Fruit fly (Drosophila melanogaster): ENCODE results near the gene CG14223.

The CG14223 gene

DNA sequence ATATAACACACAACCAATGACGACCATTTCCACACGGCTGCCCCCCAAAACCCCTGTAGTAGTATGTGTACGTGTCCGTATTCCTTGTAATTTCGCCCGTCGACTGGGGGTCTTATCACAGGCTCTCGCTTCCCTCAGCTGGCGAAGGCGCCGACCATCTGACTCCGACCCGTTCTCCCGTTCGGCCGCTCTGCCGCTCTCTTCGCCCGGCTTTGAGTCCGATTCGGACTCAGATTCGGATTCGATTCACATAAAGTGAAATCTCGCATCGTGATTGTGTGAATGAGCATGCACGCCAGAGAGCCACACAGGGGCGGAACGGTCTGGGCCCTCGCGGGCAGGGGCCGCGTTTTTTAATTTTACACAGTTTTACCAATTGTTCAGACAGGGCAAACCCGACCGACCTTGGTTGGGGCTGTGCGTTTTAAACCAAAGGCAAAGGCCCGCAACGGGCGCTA is 1.9 kb upstream of the CG14223 start (continued):
- TF ChIP-seq shn (GFP tag; optimal IDR thresholded peaks at IDR 0.05) (peak; percentile 45), CG9215 (GFP tag; IDR thresholded peaks at IDR 0.05) (peak; percentile 62), run (tag; optimal IDR thresholded peaks at IDR 0.05) (no peak), CG7928 (GFP tag; optimal IDR thresholded peaks at IDR 0.05) (no peak), Chrac-16 (GFP tag; optimal IDR thresholded peaks at IDR 0.05) (peak; percentile 28), Bgb (GFP tag; IDR thresholded peaks at IDR 0.05; ENCODE audit: partially characterized antibody) (peak; percentile 80), NFAT (GFP tag; IDR thresholded peaks at IDR 0.05) (peak; percentile 85), Scr (GFP tag; IDR thresholded peaks at IDR 0.05; ENCODE audit: partially characterized antibody) (peak; percentile 42; the same call in 1 of the 2 replicates), CG11093 (GFP tag; IDR thresholded peaks at IDR 0.05) (peak; percentile 64; the same call in 1 of the 3 replicates), CG3163 (GFP tag; optimal IDR thresholded peaks at IDR 0.05) (no peak), Doc2 (GFP tag; IDR thresholded peaks at IDR 0.05) (no peak), Hr3 (GFP tag; optimal IDR thresholded peaks at IDR 0.05) (peak; percentile 9), CG3838 (GFP tag; optimal IDR thresholded peaks at IDR 0.05) (no peak), CG9817 (tag; optimal IDR thresholded peaks at IDR 0.05) (peak; percentile 25), onecut (GFP tag; IDR thresholded peaks at IDR 0.05) (peak; percentile 31), zen (tag; optimal IDR thresholded peaks at IDR 0.05) (no peak), wek (GFP tag; optimal IDR thresholded peaks at IDR 0.05) (no peak), lbe (GFP tag; optimal IDR thresholded peaks at IDR 0.05) (no peak), CG11247 (GFP tag; IDR thresholded peaks at IDR 0.05) (peak; percentile 48; the same call in 1 of the 2 replicates), Usf (GFP tag; optimal IDR thresholded peaks at IDR 0.05) (no peak), CG8281 (tag; optimal IDR thresholded peaks at IDR 0.05) (no peak), CG17361 (GFP tag; IDR thresholded peaks at IDR 0.05) (no peak), Dip2 (GFP tag; IDR thresholded peaks at IDR 0.05) (no peak), exex (tag; optimal IDR thresholded peaks at IDR 0.05) (no peak), Hr39 (optimal IDR thresholded peaks at IDR 0.05) (no peak), vfl (GFP tag; optimal IDR thresholded peaks at IDR 0.05) (no peak), CG2875 (GFP tag; optimal IDR thresholded peaks at IDR 0.05) (no peak), schlank (tag; optimal IDR thresholded peaks at IDR 0.05) (no peak), vnd (GFP tag; IDR thresholded peaks at IDR 0.05; ENCODE audit: partially characterized antibody) (peak; percentile 40; the same call in 1 of the 3 replicates), CG4617 (GFP tag; optimal IDR thresholded peaks at IDR 0.05; ENCODE audit: borderline replicate concordance) (no peak), ftz-f1 (GFP tag; optimal IDR thresholded peaks at IDR 0.05) (no peak), Ravus (GFP tag; IDR thresholded peaks at IDR 0.05) (no peak), CG18011 (GFP tag; optimal IDR thresholded peaks at IDR 0.05) (no peak), Myb (GFP tag; optimal IDR thresholded peaks at IDR 0.05) (no peak), CG3995 (GFP tag; optimal IDR thresholded peaks at IDR 0.05) (no peak), Taf1 (GFP tag; IDR thresholded peaks at IDR 0.05) (no peak), Hr51 (GFP tag; optimal IDR thresholded peaks at IDR 0.05) (no peak), CG15011 (GFP tag; optimal IDR thresholded peaks at IDR 0.05) (no peak), CG17359 (tag; optimal IDR thresholded peaks at IDR 0.05) (no peak), chif (GFP tag; optimal IDR thresholded peaks at IDR 0.05) (peak in 1 of 2 experiments; percentile 8), CG10321 (GFP tag; IDR thresholded peaks at IDR 0.05) (no peak), dm (GFP tag; optimal IDR thresholded peaks at IDR 0.05) (no peak), CG34224 (GFP tag; IDR thresholded peaks at IDR 0.05; ENCODE audit: partially characterized antibody) (no peak), Atf-2 (GFP tag; optimal IDR thresholded peaks at IDR 0.05) (no peak), E2f2 (GFP tag; IDR thresholded peaks at IDR 0.05) (peak; percentile 20; the same call in 1 of the 2 replicates), CG13287 (GFP tag; IDR thresholded peaks at IDR 0.05; ENCODE audit: partially characterized antibody) (peak; percentile 32; the same call in 1 of the 2 replicates), Dp (GFP tag; optimal IDR thresholded peaks at IDR 0.05) (no peak), fd64A (GFP tag; optimal IDR thresholded peaks at IDR 0.05) (no peak), CG30020 (tag; optimal IDR thresholded peaks at IDR 0.05) (no peak), chn (GFP tag; optimal IDR thresholded peaks at IDR 0.05) (no peak), CG11398 (GFP tag; optimal IDR thresholded peaks at IDR 0.05) (no peak)

All from whole organism, embryonic.